Fruit fly (Drosophila melanogaster): ENCODE results near the gene rdgA.

The rdgA gene

dm6 chrX:9066802-9067489 is 160.1 kb downstream of the rdgA start (continued):
- peak; percentile 29 for TF ChIP-seq Fer3 (tag; optimal IDR thresholded peaks at IDR 0.05)
- no peak for TF ChIP-seq ab (GFP tag; optimal IDR thresholded peaks at IDR 0.05)
- TF ChIP-seq lbe (GFP tag; optimal IDR thresholded peaks at IDR 0.05), result peak; percentile 64
- TF ChIP-seq tap (tag; optimal IDR thresholded peaks at IDR 0.05), result no peak
- TF ChIP-seq CG17359 (tag; optimal IDR thresholded peaks at IDR 0.05), result peak; percentile 28
- TF ChIP-seq ind (GFP tag; optimal IDR thresholded peaks at IDR 0.05), result peak; percentile 31
- peak; percentile 57 for TF ChIP-seq CG2678 (tag; optimal IDR thresholded peaks at IDR 0.05)
- peak; percentile 10 for TF ChIP-seq Meics (GFP tag; optimal IDR thresholded peaks at IDR 0.05)
- TF ChIP-seq CG11695 (GFP tag; IDR thresholded peaks at IDR 0.05), result peak; percentile 38; the same call in 1 of the 3 replicates
- TF ChIP-seq hkb (optimal IDR thresholded peaks at IDR 0.05), result no peak
- TF ChIP-seq hkb (GFP tag; IDR thresholded peaks at IDR 0.05), result peak; percentile 57
- TF ChIP-seq tgo (GFP tag; IDR thresholded peaks at IDR 0.05), result peak; percentile 45; the same call in 1 of the 3 replicates
- TF ChIP-seq CG9727 (GFP tag; optimal IDR thresholded peaks at IDR 0.05), result peak; percentile 10
- TF ChIP-seq CG1603 (tag; optimal IDR thresholded peaks at IDR 0.05), result peak; percentile 6
- peak; percentile 35 for TF ChIP-seq Oli (tag; optimal IDR thresholded peaks at IDR 0.05)
- peak; percentile 49; the same call in 2 of the 3 replicates for TF ChIP-seq dysf (GFP tag; IDR thresholded peaks at IDR 0.05)
- peak in 1 of 2 experiments; percentile 54 for TF ChIP-seq eve (GFP tag; optimal IDR thresholded peaks at IDR 0.05)
- TF ChIP-seq tup (GFP tag; optimal IDR thresholded peaks at IDR 0.05), result no peak
- TF ChIP-seq ase (GFP tag; IDR thresholded peaks at IDR 0.05), result no peak
- peak; percentile 57 for TF ChIP-seq sisA (GFP tag; IDR thresholded peaks at IDR 0.05)
- TF ChIP-seq CG17612 (GFP tag; IDR thresholded peaks at IDR 0.05), result no peak
- TF ChIP-seq phol (tag; optimal IDR thresholded peaks at IDR 0.05), result peak; percentile 36
- peak; percentile 7 for TF ChIP-seq CG4424 (GFP tag; optimal IDR thresholded peaks at IDR 0.05)
- peak; percentile 45; the same call in 1 of the 2 replicates for TF ChIP-seq HLH3B (GFP tag; IDR thresholded peaks at IDR 0.05)
- peak; percentile 47; the same call in 1 of the 2 replicates for TF ChIP-seq CG14441 (GFP tag; IDR thresholded peaks at IDR 0.05)
- TF ChIP-seq slbo (GFP tag; IDR thresholded peaks at IDR 0.05), result peak; percentile 56
- TF ChIP-seq nom (GFP tag; optimal IDR thresholded peaks at IDR 0.05), result peak; percentile 63
- TF ChIP-seq dmrt99B (tag; optimal IDR thresholded peaks at IDR 0.05), result peak; percentile 47
- TF ChIP-seq NfI (GFP tag; optimal IDR thresholded peaks at IDR 0.05), result peak; percentile 6
- TF ChIP-seq zfh1 (GFP tag; IDR thresholded peaks at IDR 0.05), result 0 out of 3 replicates have a peak, but pooled peaks have one; percentile 21
- TF ChIP-seq CG13123 (GFP tag; optimal IDR thresholded peaks at IDR 0.05), result no peak
- TF ChIP-seq Drgx (GFP tag; IDR thresholded peaks at IDR 0.05), result peak; percentile 71
- TF ChIP-seq knrl (GFP tag; IDR thresholded peaks at IDR 0.05; ENCODE audit: partially characterized antibody), result no peak
- peak; percentile 10 for TF ChIP-seq CG18262 (tag; optimal IDR thresholded peaks at IDR 0.05)
- TF ChIP-seq CG17385 (GFP tag; optimal IDR thresholded peaks at IDR 0.05), result peak; percentile 35
- 0 out of 3 replicates have a peak, but pooled peaks have one; percentile 46 for TF ChIP-seq CG2889 (GFP tag; IDR thresholded peaks at IDR 0.05)
- TF ChIP-seq Neu2 (GFP tag; optimal IDR thresholded peaks at IDR 0.05; ENCODE audit: borderline replicate concordance), result no peak

- no peak for TF ChIP-seq jing (GFP tag; optimal IDR thresholded peaks at IDR 0.05)
- no peak for TF ChIP-seq lola (GFP tag; optimal IDR thresholded peaks at IDR 0.05)
- no peak for TF ChIP-seq hb (GFP tag; IDR thresholded peaks at IDR 0.05; ENCODE audit: partially characterized antibody)
- no peak for TF ChIP-seq CG8478 (optimal IDR thresholded peaks at IDR 0.05)
- TF ChIP-seq Abd-B (GFP tag; optimal IDR thresholded peaks at IDR 0.05), result no peak
- TF ChIP-seq Mad (GFP tag; optimal IDR thresholded peaks at IDR 0.05), result no peak
- TF ChIP-seq MTF-1 (GFP tag; optimal IDR thresholded peaks at IDR 0.05; ENCODE audit: borderline replicate concordance), result no peak
- no peak for TF ChIP-seq CG14050 (GFP tag; IDR thresholded peaks at IDR 0.05)
- no peak for TF ChIP-seq wek (GFP tag; optimal IDR thresholded peaks at IDR 0.05)
- TF ChIP-seq Drgx (GFP tag; IDR thresholded peaks at IDR 0.05), result peak; percentile 47; the same call in 1 of the 2 replicates
- TF ChIP-seq Hey (tag; optimal IDR thresholded peaks at IDR 0.05), result no peak
- TF ChIP-seq nerfin-2 (GFP tag; IDR thresholded peaks at IDR 0.05; ENCODE audit: partially characterized antibody), result no peak
- no peak for TF ChIP-seq CG3163 (GFP tag; optimal IDR thresholded peaks at IDR 0.05)
- TF ChIP-seq Dek (tag; optimal IDR thresholded peaks at IDR 0.05), result no peak
Measured at dm6 chrX:9067754-9068477, 161.0 kb downstream of the rdgA start, which contains the start of gene CG15365. Gene CG15365 (minus strand): TSS chrX:9067983.

All from whole organism, embryonic.